Fruit fly (Drosophila melanogaster) whole organism, embryonic: ENCODE results near the gene CG7164.

Experiments used
- Antp ChIP-seq: fragments of 200-800 bp; sonication (Bioruptor generic); optimal IDR thresholded peaks from 3 replicates; lab custom pipeline; 2016; ENCODE audit warnings: missing biosample characterization, missing genetic modification characterization
- CG10267 ChIP-seq: fragments of 200-800 bp; sonication (Bioruptor generic); optimal IDR thresholded peaks from 2 replicates; lab custom pipeline; 2018; ENCODE audit warnings: missing biosample characterization, mild to moderate bottlenecking, missing genetic modification characterization, moderate library complexity
- CG13123 ChIP-seq: fragments of 200-800 bp; sonication (Bioruptor generic); optimal IDR thresholded peaks from 2 replicates; lab custom pipeline; 2016; ENCODE audit warnings: missing biosample characterization, missing genetic modification characterization
- CG14965 ChIP-seq: fragments of 200-800 bp; sonication (Bioruptor generic); optimal IDR thresholded peaks from 2 replicates; lab custom pipeline; 2016; ENCODE audit warnings: missing biosample characterization, missing genetic modification characterization, borderline replicate concordance
- CG15479 ChIP-seq: fragments of 200-800 bp; sonication (Bioruptor generic); optimal IDR thresholded peaks from 3 replicates; lab custom pipeline; 2019; ENCODE audit warnings: missing biosample characterization, mild to moderate bottlenecking, missing genetic modification characterization, moderate library complexity
- CG15514 ChIP-seq: fragments of 200-800 bp; sonication (Bioruptor generic); optimal IDR thresholded peaks from 3 replicates; lab custom pipeline; 2017; ENCODE audit warnings: missing biosample characterization, missing genetic modification characterization, mild to moderate bottlenecking, moderate library complexity, missing genetic modification reagents
- CG18011 ChIP-seq: fragments of 200-800 bp; sonication (Bioruptor generic); optimal IDR thresholded peaks from 2 replicates; lab custom pipeline; 2017; ENCODE audit warnings: missing biosample characterization, missing genetic modification characterization, mild to moderate bottlenecking, moderate library complexity, missing genotype
- CG30431 ChIP-seq: fragments of 200-800 bp; sonication (Bioruptor generic); optimal IDR thresholded peaks from 2 replicates; lab custom pipeline; 2017; ENCODE audit warnings: missing biosample characterization, missing genetic modification characterization
- CG3281 ChIP-seq: fragments of 200-800 bp; sonication (Bioruptor generic); optimal IDR thresholded peaks from 3 replicates; lab custom pipeline; 2017; ENCODE audit warnings: missing biosample characterization, mild to moderate bottlenecking, missing genetic modification characterization
- CG34224 ChIP-seq: fragments of 200-800 bp; sonication (Bioruptor generic); IDR thresholded peaks from 3 replicates; pipeline ENCODE4 v1.3.6; 2022; ENCODE audit warnings: missing biosample characterization, missing genetic modification characterization; ENCODE audit not compliant: partially characterized antibody
- CG42726 ChIP-seq: fragments of 200-800 bp; sonication (Bioruptor generic); IDR thresholded peaks from 2 replicates; pipeline ENCODE4 v1.3.6; 2022; ENCODE audit warnings: missing biosample characterization, missing genetic modification characterization; ENCODE audit not compliant: partially characterized antibody
- CG4424 ChIP-seq: fragments of 200-800 bp; sonication (Bioruptor generic); optimal IDR thresholded peaks from 3 replicates; lab custom pipeline; 2016; ENCODE audit warnings: missing biosample characterization, missing genetic modification characterization
- CG7357 ChIP-seq: fragments of 200-800 bp; sonication (Bioruptor generic); IDR thresholded peaks from 3 replicates; pipeline ENCODE4 v1.3.6; 2022; ENCODE audit warnings: missing biosample characterization, missing genetic modification characterization
- CG8281 ChIP-seq: fragments of 200-800 bp; sonication (Bioruptor generic); optimal IDR thresholded peaks from 2 replicates; lab custom pipeline; 2018; ENCODE audit warnings: missing biosample characterization, mild to moderate bottlenecking, missing genetic modification characterization, moderate library complexity
- CG9817 ChIP-seq: fragments of 200-800 bp; sonication (Bioruptor generic); optimal IDR thresholded peaks from 2 replicates; lab custom pipeline; 2018; ENCODE audit warnings: missing biosample characterization, mild to moderate bottlenecking, missing genetic modification characterization, moderate library complexity
- Camta ChIP-seq: fragments of 200-800 bp; sonication (Bioruptor generic); optimal IDR thresholded peaks from 2 replicates; lab custom pipeline; 2016; ENCODE audit warnings: missing biosample characterization, missing genetic modification characterization
- ERR ChIP-seq: fragments of 200-800 bp; sonication (Bioruptor generic); optimal IDR thresholded peaks from 2 replicates; lab custom pipeline; 2016; ENCODE audit warnings: missing biosample characterization, missing genetic modification characterization
- H2.0 ChIP-seq: fragments of 200-800 bp; sonication (Bioruptor generic); IDR thresholded peaks from 2 replicates; pipeline ENCODE4 v1.3.6; 2022; ENCODE audit warnings: missing biosample characterization, missing genetic modification characterization
- HLH54F ChIP-seq: fragments of 200-800 bp; sonication (Bioruptor generic); optimal IDR thresholded peaks from 3 replicates; lab custom pipeline; 2016; ENCODE audit warnings: missing biosample characterization, missing genetic modification characterization
- HmgD ChIP-seq: fragments of 200-800 bp; sonication (Bioruptor generic); optimal IDR thresholded peaks from 3 replicates; lab custom pipeline; 2016; ENCODE audit warnings: missing biosample characterization, missing genetic modification characterization
- Max ChIP-seq: fragments of 200-800 bp; sonication (Bioruptor generic); optimal IDR thresholded peaks from 2 replicates; lab custom pipeline; 2016; ENCODE audit warnings: missing biosample characterization, mild to moderate bottlenecking, missing genetic modification characterization
- Mes4 ChIP-seq: fragments of 200-800 bp; sonication (Bioruptor generic); optimal IDR thresholded peaks from 2 replicates; lab custom pipeline; 2016; ENCODE audit warnings: missing biosample characterization, missing genetic modification characterization
- Neu2 ChIP-seq: fragments of 200-800 bp; sonication (Bioruptor generic); optimal IDR thresholded peaks from 3 replicates; lab custom pipeline; 2016; ENCODE audit warnings: missing biosample characterization, missing genetic modification characterization, borderline replicate concordance
- Nf-YC ChIP-seq: fragments of 200-800 bp; optimal IDR thresholded peaks from 3 replicates; lab custom pipeline; 2019; ENCODE audit warnings: missing biosample characterization, mild to moderate bottlenecking, missing genetic modification characterization, moderate library complexity
- Pdp1 ChIP-seq, 2 experiments: fragments of 200-800 bp; sonication (Bioruptor generic); optimal IDR thresholded peaks; 3 replicates each; lab custom pipeline; 2016; ENCODE audit warnings: missing biosample characterization in 2 of 2, missing genetic modification characterization in 2 of 2, mild to moderate bottlenecking in 1 of 2, moderate library complexity in 1 of 2
- Poxn ChIP-seq: fragments of 200-800 bp; sonication (Bioruptor generic); IDR thresholded peaks from 2 replicates; pipeline ENCODE4 v1.3.6; 2022; ENCODE audit warnings: missing biosample characterization, missing genetic modification characterization
- Rx ChIP-seq: fragments of 200-800 bp; sonication (Bioruptor generic); IDR thresholded peaks from 2 replicates; pipeline ENCODE4 v1.3.6; 2022; ENCODE audit warnings: missing biosample characterization, missing genetic modification characterization
- Taf1 ChIP-seq: fragments of 200-800 bp; sonication (Bioruptor generic); IDR thresholded peaks from 2 replicates; pipeline ENCODE4 v1.3.6; 2022; ENCODE audit warnings: missing biosample characterization, missing genetic modification characterization
- ab ChIP-seq: fragments of 200-800 bp; sonication (Bioruptor generic); optimal IDR thresholded peaks from 2 replicates; lab custom pipeline; 2016; ENCODE audit warnings: missing biosample characterization, missing genetic modification characterization
- amos ChIP-seq: fragments of 200-800 bp; sonication (Bioruptor generic); IDR thresholded peaks from 2 replicates; pipeline ENCODE4 v1.3.6; 2022; ENCODE audit warnings: missing biosample characterization, missing genetic modification characterization; ENCODE audit not compliant: partially characterized antibody
- aop ChIP-seq: fragments of 200-800 bp; sonication (Bioruptor generic); IDR thresholded peaks from 2 replicates; pipeline ENCODE4 v1.3.6; 2022; ENCODE audit warnings: missing biosample characterization, missing genetic modification characterization
- bbx ChIP-seq: fragments of 200-800 bp; sonication (Bioruptor generic); IDR thresholded peaks from 2 replicates; pipeline ENCODE4 v1.3.6; 2022; ENCODE audit warnings: missing biosample characterization, missing genetic modification characterization; ENCODE audit not compliant: partially characterized antibody
- chinmo ChIP-seq: fragments of 200-800 bp; sonication (Bioruptor generic); IDR thresholded peaks from 4 replicates; pipeline ENCODE4 v1.3.6; 2022; ENCODE audit warnings: missing biosample characterization, missing genetic modification characterization; ENCODE audit not compliant: partially characterized antibody
- corto ChIP-seq: fragments of 200-800 bp; sonication (Bioruptor generic); optimal IDR thresholded peaks from 2 replicates; lab custom pipeline; 2016; ENCODE audit warnings: missing biosample characterization, mild to moderate bottlenecking, missing genetic modification characterization, moderate library complexity
- crp ChIP-seq, 2 experiments: fragments of 200-800 bp; sonication (Bioruptor generic); optimal IDR thresholded peaks; 2 replicates in 1 of 2; 3 replicates in 1 of 2; lab custom pipeline; 2017; ENCODE audit warnings: missing biosample characterization in 2 of 2, missing genetic modification characterization in 2 of 2, mild to moderate bottlenecking in 1 of 2, moderate library complexity in 1 of 2
- dati ChIP-seq: fragments of 200-800 bp; sonication (Bioruptor generic); IDR thresholded peaks from 2 replicates; pipeline ENCODE4 v1.3.6; 2022; ENCODE audit warnings: missing biosample characterization, missing genetic modification characterization
- dm ChIP-seq: fragments of 200-800 bp; sonication (Bioruptor generic); optimal IDR thresholded peaks from 3 replicates; lab custom pipeline; 2016; ENCODE audit warnings: missing biosample characterization, missing genetic modification characterization
- esg ChIP-seq: fragments of 200-800 bp; sonication (Bioruptor generic); conservative IDR thresholded peaks from 2 replicates; pipeline ENCODE4 v1.3.6; 2022; ENCODE audit warnings: missing biosample characterization, missing genetic modification characterization
- fu2 ChIP-seq: fragments of 200-800 bp; sonication (Bioruptor generic); optimal IDR thresholded peaks from 2 replicates; lab custom pipeline; 2016; ENCODE audit warnings: missing biosample characterization, missing genetic modification characterization
- gce ChIP-seq: fragments of 200-800 bp; sonication (Bioruptor generic); IDR thresholded peaks from 3 replicates; pipeline ENCODE4 v1.3.6; 2022; ENCODE audit warnings: missing biosample characterization, missing genetic modification characterization
- gt ChIP-seq: fragments of 200-800 bp; sonication (Bioruptor generic); IDR thresholded peaks from 2 replicates; pipeline ENCODE4 v1.3.6; 2022; ENCODE audit warnings: missing biosample characterization, missing genetic modification characterization
- her ChIP-seq: fragments of 200-800 bp; sonication (Bioruptor generic); optimal IDR thresholded peaks from 2 replicates; lab custom pipeline; 2016; ENCODE audit warnings: missing biosample characterization, missing genetic modification characterization
- mam ChIP-seq: fragments of 200-800 bp; sonication (Bioruptor generic); optimal IDR thresholded peaks from 3 replicates; lab custom pipeline; 2016; ENCODE audit warnings: missing biosample characterization, missing genetic modification characterization
- mld ChIP-seq: fragments of 200-800 bp; sonication (Bioruptor generic); IDR thresholded peaks from 3 replicates; pipeline ENCODE4 v1.3.6; 2022; ENCODE audit warnings: missing biosample characterization, missing genetic modification characterization; ENCODE audit not compliant: partially characterized antibody
- pho ChIP-seq: fragments of 200-800 bp; sonication (Bioruptor generic); optimal IDR thresholded peaks from 2 replicates; lab custom pipeline; 2016; ENCODE audit warnings: missing biosample characterization, missing genetic modification characterization
- so ChIP-seq: fragments of 200-800 bp; sonication (Bioruptor generic); IDR thresholded peaks from 3 replicates; pipeline ENCODE4 v1.3.6; 2022; ENCODE audit warnings: missing biosample characterization, missing genetic modification characterization
- ssp ChIP-seq: fragments of 200-800 bp; sonication (Bioruptor generic); IDR thresholded peaks from 2 replicates; pipeline ENCODE4 v1.3.6; 2022; ENCODE audit warnings: missing biosample characterization, missing genetic modification characterization

The CG7164 gene

DNA sequence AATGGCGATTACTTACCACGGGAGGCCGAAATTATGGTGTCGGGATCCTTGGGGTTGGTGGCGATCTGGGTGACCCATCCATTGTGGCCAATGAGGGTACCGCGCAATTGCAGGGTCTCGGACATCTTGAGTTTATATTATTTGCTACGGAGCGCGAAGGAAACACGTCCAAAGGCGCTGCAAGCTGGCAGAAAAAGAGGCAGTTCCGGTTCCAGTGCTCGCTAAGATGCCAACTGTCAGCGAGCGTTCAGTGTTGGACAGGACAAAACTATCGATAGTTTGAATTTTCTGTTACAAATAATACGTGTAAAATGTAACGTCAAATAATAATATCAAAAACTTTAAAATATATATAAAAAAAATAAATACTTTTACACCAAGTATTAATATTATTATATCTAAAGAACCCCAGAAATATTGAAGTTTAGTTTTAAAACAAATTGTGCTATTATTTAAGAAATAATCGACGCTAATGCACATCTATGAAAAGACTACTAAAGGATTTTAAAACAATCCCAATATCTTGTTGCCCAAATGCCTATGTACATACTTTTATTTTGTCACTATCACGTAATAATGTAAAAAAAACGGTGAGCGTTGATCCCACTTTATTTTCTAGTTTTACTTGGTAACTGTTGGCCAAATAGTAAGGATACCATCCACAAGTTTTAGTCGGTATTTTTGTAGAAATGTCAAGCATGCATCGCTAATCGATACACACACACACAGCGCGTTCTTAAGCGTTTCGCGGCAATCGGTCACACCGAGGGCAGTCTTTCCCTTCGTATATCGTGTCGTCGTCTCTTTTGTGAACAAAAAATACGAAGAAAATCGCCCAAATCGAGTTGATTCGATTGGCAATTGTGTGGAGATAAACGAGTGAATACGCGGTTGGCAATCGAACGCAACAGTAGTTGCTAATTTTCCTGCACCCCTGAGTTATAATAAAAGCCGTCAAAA, 46.1 kb downstream of the CG7164 start, which contains the start of the genes Rack1 and mts (continued):
- TF ChIP-seq CG10267 (tag; lab: Kevin White, UChicago) (peak; percentile 93), CG9817 (peak; percentile 81), chinmo (GFP tag; lab: Robert Waterston, UW) (0 out of 4 replicates have a peak, but pooled peaks have one; percentile 8), CG4424 (GFP tag; lab: Kevin White, UChicago) (peak; percentile 87), CG42726 (peak; percentile 75), pho (peak; percentile 71), CG14965 (GFP tag; lab: Kevin White, UChicago) (no peak), CG3281 (GFP tag; lab: Kevin White, UChicago) (peak; percentile 90), esg (GFP tag; lab: Robert Waterston, UW) (no peak), Poxn (GFP tag; lab: Robert Waterston, UW) (0 out of 2 replicates have a peak, but pooled peaks have one; percentile 16), mld (GFP tag; lab: Robert Waterston, UW) (0 out of 3 replicates have a peak, but pooled peaks have one; percentile 13), ssp (peak; percentile 61), Camta (GFP tag; lab: Kevin White, UChicago) (peak; percentile 83), Neu2 (no peak), Nf-YC (tag; lab: Kevin White, UChicago) (peak; percentile 60), HLH54F (GFP tag; lab: Kevin White, UChicago) (peak; percentile 75), Max (GFP tag; lab: Kevin White, UChicago) (peak; percentile 72), CG18011 (GFP tag; lab: Kevin White, UChicago) (peak; percentile 79), Antp (GFP tag; lab: Kevin White, UChicago) (peak; percentile 40), CG34224 (GFP tag; lab: Robert Waterston, UW) (peak; percentile 30; the same call in 2 of the 3 replicates), ERR (GFP tag; lab: Kevin White, UChicago) (peak; percentile 71), ab (GFP tag; lab: Kevin White, UChicago) (peak; percentile 46), Rx (GFP tag; lab: Robert Waterston, UW) (peak; percentile 74), bbx (GFP tag; lab: Robert Waterston, UW) (peak; percentile 70), amos (GFP tag; lab: Robert Waterston, UW) (peak; percentile 74), so (GFP tag; lab: Robert Waterston, UW) (peak; percentile 82; the same call in 2 of the 3 replicates), gt (no peak; the same call in 1 of the 2 replicates), aop (GFP tag; lab: Robert Waterston, UW) (0 out of 2 replicates have a peak, but pooled peaks have one; percentile 11), H2.0 (GFP tag; lab: Robert Waterston, UW) (peak; percentile 83), CG15514 (peak; percentile 96), gce (GFP tag; lab: Robert Waterston, UW) (peak; percentile 88; the same call in 2 of the 3 replicates), CG13123 (GFP tag; lab: Kevin White, UChicago) (peak; percentile 34), her (GFP tag; lab: Kevin White, UChicago) (peak; percentile 77), dati (peak; percentile 61; the same call in 1 of the 2 replicates), CG8281 (tag; lab: Kevin White, UChicago) (peak; percentile 49), CG7357 (GFP tag; lab: Robert Waterston, UW) (no peak), crp (GFP tag; optimal IDR thresholded peaks at IDR 0.05; lab: Kevin White, UChicago) (peak in 1 of 2 experiments; percentile 54), HmgD (GFP tag; lab: Kevin White, UChicago) (no peak), fu2 (GFP tag; lab: Kevin White, UChicago) (peak; percentile 72), mam (GFP tag; lab: Kevin White, UChicago) (peak; percentile 60), CG15479 (GFP tag; lab: Kevin White, UChicago) (no peak), Taf1 (0 out of 2 replicates have a peak, but pooled peaks have one; percentile 43), Pdp1 (GFP tag; optimal IDR thresholded peaks at IDR 0.05; lab: Kevin White, UChicago) (peak; percentile 48 to 63), dm (peak; percentile 92), corto (GFP tag; lab: Kevin White, UChicago) (peak; percentile 37), Mes4 (GFP tag; lab: Kevin White, UChicago) (peak; percentile 94), CG30431 (GFP tag; lab: Kevin White, UChicago) (peak; percentile 71)
